Worm (Caenorhabditis elegans): Measurements from ENCODE around the gene F58A6.9.

Gene F58A6.9

DNA sequence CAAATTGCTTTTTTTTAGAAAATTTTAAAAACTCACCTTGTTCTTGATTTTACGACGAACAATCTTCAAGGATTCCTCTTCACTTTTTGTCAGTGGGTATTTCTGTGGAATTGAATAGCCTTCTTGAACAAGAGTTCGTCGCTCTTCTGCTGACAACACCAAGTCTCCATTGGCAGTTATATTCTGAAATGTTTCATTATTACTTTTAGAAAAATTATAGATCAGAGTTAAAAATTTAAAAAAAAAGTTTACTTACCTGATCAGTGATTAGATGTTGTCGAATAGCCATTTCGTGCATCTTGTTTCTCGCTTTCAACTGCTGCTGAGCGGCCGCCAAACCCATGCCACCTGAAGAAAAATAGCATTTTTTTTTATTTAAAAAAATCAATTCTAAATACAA, 21.6 kb upstream of the F58A6.9 start:
- no peak for TF ChIP-seq ces-1 (GFP tag; optimal IDR thresholded peaks at IDR 0.05)
- no peak for TF ChIP-seq flh-1 (GFP tag; optimal IDR thresholded peaks at IDR 0.05)
- no peak for TF ChIP-seq mab-5 (tag; optimal IDR thresholded peaks at IDR 0.05)
- TF ChIP-seq nhr-2 (tag; optimal IDR thresholded peaks at IDR 0.05) = no peak
- TF ChIP-seq ztf-11 (tag; optimal IDR thresholded peaks at IDR 0.05) = no peak
- no peak for TF ChIP-seq tbx-8 (GFP tag; optimal IDR thresholded peaks at IDR 0.05)
- TF ChIP-seq M03D4.4 (tag; optimal IDR thresholded peaks at IDR 0.05) = no peak

DNA sequence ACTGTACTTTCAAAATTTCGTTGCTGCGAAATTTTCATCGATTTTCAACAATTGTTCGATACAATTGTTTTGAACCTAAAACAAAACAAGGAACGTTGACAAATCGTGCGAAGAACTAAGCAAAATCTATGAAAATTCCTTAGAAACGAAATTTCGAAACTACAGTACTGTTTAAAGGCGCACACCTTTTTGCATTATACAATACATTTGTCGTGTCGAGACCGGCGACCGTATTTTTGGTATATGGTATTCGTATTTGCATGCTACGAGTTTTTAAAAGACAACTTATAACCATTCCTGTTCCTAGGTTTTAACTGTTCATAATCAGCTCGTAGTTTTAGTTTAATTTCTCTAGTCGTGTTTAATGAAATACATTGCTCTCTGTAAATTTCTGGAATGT, 19.9 kb upstream of the F58A6.9 start:
- TF ChIP-seq sem-2 (GFP tag; optimal IDR thresholded peaks at IDR 0.05) (no peak), pha-4 (tag; optimal IDR thresholded peaks at IDR 0.05) (no peak), M03D4.4 (tag; optimal IDR thresholded peaks at IDR 0.05) (no peak), nhr-28 (tag; optimal IDR thresholded peaks at IDR 0.05) (no peak), snpc-4 (tag; optimal IDR thresholded peaks at IDR 0.05) (no peak), ceh-39 (tag; optimal IDR thresholded peaks at IDR 0.05) (no peak), nhr-12 (tag; optimal IDR thresholded peaks at IDR 0.05) (no peak), mab-5 (tag; optimal IDR thresholded peaks at IDR 0.05) (no peak), ceh-83 (GFP tag; optimal IDR thresholded peaks at IDR 0.05) (no peak)

DNA sequence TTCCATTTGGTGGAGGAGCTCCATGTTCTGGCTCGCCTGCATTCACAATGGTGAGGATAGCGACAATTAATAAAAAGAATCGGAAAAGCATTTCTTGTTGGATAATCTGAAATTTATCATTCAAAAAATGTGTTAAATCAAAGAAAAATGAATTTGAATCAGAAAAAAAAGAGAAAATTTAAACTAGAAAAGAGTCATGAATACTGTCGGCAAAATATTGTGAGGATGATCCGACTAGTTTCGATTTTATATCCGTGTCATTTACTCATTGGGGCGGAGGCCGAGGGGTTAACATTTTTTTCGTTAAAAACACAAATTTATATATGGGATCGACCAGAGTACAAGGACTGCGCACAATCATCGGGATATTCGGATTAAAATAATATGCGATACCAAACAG, 19.2 kb upstream of the F58A6.9 start, which contains the start of gene C27D6.12:
Gene C27D6.12 (minus strand): TSS at position 101 of the 400 bp plus-strand sequence.
- TF ChIP-seq sem-2 (GFP tag; optimal IDR thresholded peaks at IDR 0.05) = no peak
- no peak for TF ChIP-seq ces-1 (GFP tag; optimal IDR thresholded peaks at IDR 0.05)
- no peak for TF ChIP-seq pha-4 (tag; optimal IDR thresholded peaks at IDR 0.05)
- no peak for TF ChIP-seq cnd-1 (tag; optimal IDR thresholded peaks at IDR 0.05)
- TF ChIP-seq zip-8 (tag; optimal IDR thresholded peaks at IDR 0.05) = no peak
- TF ChIP-seq bed-3 (GFP tag; optimal IDR thresholded peaks at IDR 0.05) = no peak
- no peak for TF ChIP-seq ham-2 (GFP tag; optimal IDR thresholded peaks at IDR 0.05)

DNA sequence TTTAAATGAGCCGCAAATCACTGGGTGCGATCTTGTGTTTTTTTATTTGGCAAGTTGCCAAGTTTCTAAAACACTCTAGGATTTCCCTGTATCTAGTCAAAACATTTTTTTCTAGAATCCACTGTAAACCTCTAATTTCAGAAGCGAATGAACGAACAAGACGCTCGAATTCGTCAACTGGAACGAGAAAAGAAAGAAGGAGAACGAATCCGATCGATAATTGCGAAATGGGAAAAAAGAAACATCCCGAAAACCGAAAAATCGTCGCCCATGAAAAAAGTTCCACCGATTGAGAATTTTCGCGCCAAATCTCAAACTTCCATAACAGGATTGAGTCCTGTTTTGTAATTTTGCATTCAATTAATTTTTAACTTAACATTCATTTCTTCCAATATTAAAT, 18.3 kb upstream of the F58A6.9 start:
- no peak for TF ChIP-seq ceh-43 (GFP tag; optimal IDR thresholded peaks at IDR 0.05)
- TF ChIP-seq mep-1 (tag; optimal IDR thresholded peaks at IDR 0.05) = no peak

DNA sequence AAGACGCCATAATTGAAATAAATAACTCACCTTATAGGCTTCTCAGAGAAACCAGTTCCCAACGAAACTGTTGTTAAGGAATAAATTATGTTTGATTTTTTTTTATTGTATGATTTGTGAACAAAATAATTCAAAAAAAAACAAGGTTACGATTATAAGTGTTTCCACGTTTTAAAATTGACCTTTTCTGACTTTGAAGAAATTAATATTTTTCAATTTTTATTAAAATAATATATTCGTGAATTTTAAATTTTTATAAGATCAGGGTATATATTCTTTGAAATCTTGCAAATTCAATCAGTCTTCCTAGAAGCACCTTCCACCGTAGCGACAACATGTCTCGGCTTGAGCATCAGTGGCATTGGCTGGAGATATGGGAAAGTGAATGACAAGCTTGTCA, 15.7 kb upstream of the F58A6.9 start, which contains the start of gene C27D6.3:
Gene C27D6.3 (minus strand): TSS at position 101 of the 400 bp plus-strand sequence.
- TF ChIP-seq unc-62 (GFP tag; optimal IDR thresholded peaks at IDR 0.05) = no peak
- no peak for TF ChIP-seq ham-2 (GFP tag; optimal IDR thresholded peaks at IDR 0.05)
- TF ChIP-seq ceh-83 (GFP tag; optimal IDR thresholded peaks at IDR 0.05) = no peak
- no peak for TF ChIP-seq elt-3 (tag; optimal IDR thresholded peaks at IDR 0.05)
- no peak for TF ChIP-seq unc-120 (tag; optimal IDR thresholded peaks at IDR 0.05; ENCODE audit: poor library complexity, severe bottlenecking)
- TF ChIP-seq mab-5 (tag; optimal IDR thresholded peaks at IDR 0.05) = no peak
- no peak for TF ChIP-seq ceh-43 (GFP tag; optimal IDR thresholded peaks at IDR 0.05)
- no peak for TF ChIP-seq mep-1 (tag; optimal IDR thresholded peaks at IDR 0.05)
- no peak for TF ChIP-seq lsy-2 (tag; optimal IDR thresholded peaks at IDR 0.05)
- TF ChIP-seq nhr-2 (tag; optimal IDR thresholded peaks at IDR 0.05) = no peak
- TF ChIP-seq sptf-1 (tag; optimal IDR thresholded peaks at IDR 0.05) = no peak
- no peak for TF ChIP-seq ztf-11 (tag; optimal IDR thresholded peaks at IDR 0.05)
- TF ChIP-seq elt-1 (tag; optimal IDR thresholded peaks at IDR 0.05; ENCODE audit: borderline replicate concordance, insufficient read depth) = no peak
- TF ChIP-seq bed-3 (GFP tag; optimal IDR thresholded peaks at IDR 0.05) = no peak
- TF ChIP-seq snpc-4 (tag; optimal IDR thresholded peaks at IDR 0.05) = no peak

DNA sequence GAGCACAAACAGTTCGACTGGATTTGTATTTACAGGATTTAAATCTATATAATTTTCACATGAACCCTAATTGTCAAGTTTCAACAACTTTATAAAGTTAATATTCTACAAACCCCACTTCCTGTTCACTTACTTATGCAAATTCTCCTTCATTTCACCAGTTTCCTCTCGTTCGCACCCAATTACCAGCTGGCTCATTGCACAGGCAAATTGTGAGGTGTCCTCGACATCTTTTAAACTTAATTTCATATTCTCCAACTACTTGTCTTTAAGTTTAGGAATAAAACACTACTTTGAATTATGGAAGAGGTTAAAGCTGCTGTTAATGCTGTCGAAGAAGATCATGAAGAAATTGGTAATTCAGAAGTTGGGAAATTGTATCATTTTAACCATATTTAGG, 13.8 kb upstream of the F58A6.9 start, which contains the start of gene C27D6.1:
Gene C27D6.1 (plus strand): TSS at position 301 of the 400 bp plus-strand sequence.
- TF ChIP-seq nhr-12 (tag; optimal IDR thresholded peaks at IDR 0.05) (no peak), elt-1 (tag; optimal IDR thresholded peaks at IDR 0.05; ENCODE audit: borderline replicate concordance, insufficient read depth) (no peak), drap-1 (GFP tag; optimal IDR thresholded peaks at IDR 0.05) (no peak), unc-39 (tag; optimal IDR thresholded peaks at IDR 0.05) (no peak), ceh-43 (GFP tag; optimal IDR thresholded peaks at IDR 0.05) (no peak), hlh-1 (tag; optimal IDR thresholded peaks at IDR 0.05) (no peak), pha-4 (tag; optimal IDR thresholded peaks at IDR 0.05) (no peak), mep-1 (tag; optimal IDR thresholded peaks at IDR 0.05) (no peak), nhr-76 (tag; optimal IDR thresholded peaks at IDR 0.05) (no peak), lin-32 (GFP tag; optimal IDR thresholded peaks at IDR 0.05) (no peak), blmp-1 (tag; optimal IDR thresholded peaks at IDR 0.05) (no peak), snpc-4 (tag; optimal IDR thresholded peaks at IDR 0.05) (no peak), ham-2 (GFP tag; optimal IDR thresholded peaks at IDR 0.05) (no peak), ztf-11 (tag; optimal IDR thresholded peaks at IDR 0.05) (no peak), sem-2 (GFP tag; optimal IDR thresholded peaks at IDR 0.05) (no peak), unc-62 (GFP tag; optimal IDR thresholded peaks at IDR 0.05) (no peak), tbx-8 (GFP tag; optimal IDR thresholded peaks at IDR 0.05) (no peak), ces-1 (GFP tag; optimal IDR thresholded peaks at IDR 0.05) (no peak), mab-5 (tag; optimal IDR thresholded peaks at IDR 0.05) (no peak), M03D4.4 (tag; optimal IDR thresholded peaks at IDR 0.05) (no peak)
